Worm (Caenorhabditis elegans) whole organism, L4 larva: Measurements from ENCODE around the gene cpt-4.
A peak's percentile ranks its signal among the peaks of the same experiment; 100 is the strongest.
"Not testable (repeated sequence)": the region's sequence is repeated elsewhere in the genome, so short reads cannot be mapped to it uniquely, and the experiment has no call there.

Experiments
- D1046.2 ChIP-seq: fragments of 200-800 bp; sonication (Bioruptor generic); IDR thresholded peaks from 2 replicates; pipeline ENCODE4 v1.3.6; 2022; ENCODE audit warnings: missing genetic modification characterization, missing compliant biosample characterization
- R02D3.7 ChIP-seq: fragments of 150-350 bp; sonication (generic microtip); optimal IDR thresholded peaks from 3 replicates; lab custom pipeline; 2014; ENCODE audit warnings: missing biosample characterization, missing genetic modification characterization
- Y48G9A.11 ChIP-seq: fragments of 200-800 bp; sonication (Bioruptor generic); IDR thresholded peaks from 2 replicates; pipeline ENCODE4 v1.3.6; 2022; ENCODE audit warnings: missing genetic modification reagents, missing genetic modification characterization, missing compliant biosample characterization
- Y75B8A.6 ChIP-seq: fragments of 200-800 bp; sonication (Bioruptor generic); IDR thresholded peaks from 2 replicates; pipeline ENCODE4 v1.3.6; 2022; ENCODE audit warnings: missing genetic modification reagents, missing genetic modification characterization, missing compliant biosample characterization
- ZK337.2 ChIP-seq: fragments of 200-800 bp; sonication (Bioruptor generic); IDR thresholded peaks from 2 replicates; pipeline ENCODE4 v1.3.6; 2022; ENCODE audit warnings: missing genetic modification reagents, missing genetic modification characterization, missing compliant biosample characterization
- aha-1 ChIP-seq: fragments of 150-350 bp; peaks from one replicate; lab custom pipeline; 2014; ENCODE audit warnings: missing biosample characterization, missing genetic modification characterization
- arid-1 ChIP-seq: fragments of 200-800 bp; sonication (Bioruptor generic); conservative IDR thresholded peaks from 2 replicates; pipeline ENCODE4 v1.3.6; 2022; ENCODE audit warnings: missing genetic modification reagents, missing genetic modification characterization, missing compliant biosample characterization
- ceh-20 ChIP-seq: fragments of 200-800 bp; sonication (Bioruptor generic); IDR thresholded peaks from 2 replicates; pipeline ENCODE4 v1.3.6; 2022; ENCODE audit warnings: missing genetic modification reagents, missing genetic modification characterization, missing compliant biosample characterization
- ceh-28 ChIP-seq: fragments of 150-350 bp; optimal IDR thresholded peaks from 2 replicates; lab custom pipeline; 2014; ENCODE audit warnings: missing biosample characterization, missing genetic modification reagents, missing genetic modification characterization
- ceh-44 ChIP-seq: fragments of 200-800 bp; sonication (Bioruptor generic); IDR thresholded peaks from 2 replicates; pipeline ENCODE4 v1.3.6; 2022; ENCODE audit warnings: missing genetic modification reagents, missing genetic modification characterization, missing compliant biosample characterization
- cey-2 ChIP-seq: sonication (generic microtip); optimal IDR thresholded peaks from 3 replicates; lab custom pipeline; 2017; ENCODE audit warnings: missing genetic modification characterization, mild to moderate bottlenecking, missing compliant biosample characterization, antibody characterized with exemption, borderline replicate concordance; ENCODE audit not compliant: insufficient read depth
- ctbp-1 ChIP-seq: fragments of 200-800 bp; sonication (Bioruptor generic); IDR thresholded peaks from 2 replicates; pipeline ENCODE4 v1.3.6; 2022; ENCODE audit warnings: missing genetic modification reagents, missing genetic modification characterization, missing compliant biosample characterization
- dmd-6 ChIP-seq: fragments of 200-800 bp; sonication (Bioruptor generic); IDR thresholded peaks from 2 replicates; pipeline ENCODE4 v1.3.6; 2022; ENCODE audit warnings: missing genetic modification reagents, missing genetic modification characterization, missing compliant biosample characterization
- dmd-8 ChIP-seq: fragments of 200-800 bp; sonication (Bioruptor generic); IDR thresholded peaks from 2 replicates; pipeline ENCODE4 v1.3.6; 2022; ENCODE audit warnings: missing genetic modification characterization, missing compliant biosample characterization
- dmd-9 ChIP-seq: fragments of 200-800 bp; sonication (Bioruptor generic); IDR thresholded peaks from 2 replicates; pipeline ENCODE4 v1.3.6; 2022; ENCODE audit warnings: missing genetic modification reagents, missing genetic modification characterization, missing compliant biosample characterization
- egl-27 ChIP-seq: sonication (generic microtip); optimal IDR thresholded peaks from 3 replicates; lab custom pipeline; 2017; ENCODE audit warnings: missing biosample characterization, missing genetic modification reagents, missing genetic modification characterization
- hmg-1.1 ChIP-seq: fragments of 200-800 bp; sonication (Bioruptor generic); IDR thresholded peaks from 2 replicates; pipeline ENCODE4 v1.3.6; 2022; ENCODE audit warnings: missing genetic modification reagents, missing genetic modification characterization, missing compliant biosample characterization
- jun-1 ChIP-seq: fragments of 150-350 bp; optimal IDR thresholded peaks from 2 replicates; lab custom pipeline; 2014; ENCODE audit warnings: missing biosample characterization, missing genetic modification reagents, missing genetic modification characterization
- lim-7 ChIP-seq: fragments of 200-800 bp; sonication (Bioruptor generic); IDR thresholded peaks from 2 replicates; pipeline ENCODE4 v1.3.6; 2022; ENCODE audit warnings: missing genetic modification characterization, missing compliant biosample characterization
- lin-1 ChIP-seq: fragments of 200-800 bp; sonication (Bioruptor generic); IDR thresholded peaks from 2 replicates; pipeline ENCODE4 v1.3.6; 2022; ENCODE audit warnings: missing genetic modification reagents, missing genetic modification characterization, missing compliant biosample characterization
- lin-29 ChIP-seq: fragments of 200-800 bp; sonication (Bioruptor generic); IDR thresholded peaks from 2 replicates; pipeline ENCODE4 v1.3.6; 2022; ENCODE audit warnings: missing genetic modification reagents, missing genetic modification characterization, missing compliant biosample characterization
- lin-38 ChIP-seq: fragments of 200-800 bp; sonication (Bioruptor generic); IDR thresholded peaks from 2 replicates; pipeline ENCODE4 v1.3.6; 2022; ENCODE audit warnings: missing genetic modification reagents, missing genetic modification characterization, missing compliant biosample characterization
- lin-39 ChIP-seq: fragments of 150-350 bp; optimal IDR thresholded peaks from 2 replicates; lab custom pipeline; 2014; ENCODE audit warnings: missing biosample characterization, missing genetic modification reagents, missing genetic modification characterization
- madf-5 ChIP-seq, 2 experiments: fragments of 200-800 bp; sonication (Bioruptor generic); IDR thresholded peaks; 2 replicates each; pipeline ENCODE4 v1.3.6; 2022; ENCODE audit warnings: missing compliant biosample characterization in 2 of 2, missing genetic modification characterization in 2 of 2
- madf-9 ChIP-seq: fragments of 200-800 bp; sonication (Bioruptor generic); conservative IDR thresholded peaks from 2 replicates; pipeline ENCODE4 v1.3.6; 2022; ENCODE audit warnings: missing genetic modification reagents, missing genetic modification characterization, missing compliant biosample characterization
- mdt-29 ChIP-seq: fragments of 200-800 bp; sonication (Bioruptor generic); IDR thresholded peaks from 2 replicates; pipeline ENCODE4 v1.3.6; 2022; ENCODE audit warnings: missing genetic modification reagents, missing genetic modification characterization, missing compliant biosample characterization
- mep-1 ChIP-seq: fragments of 150-350 bp; sonication (generic microtip); optimal IDR thresholded peaks from 3 replicates; lab custom pipeline; 2014; ENCODE audit warnings: missing biosample characterization, missing genetic modification characterization
- mxl-2 ChIP-seq: fragments of 200-800 bp; sonication (Bioruptor generic); conservative IDR thresholded peaks from 2 replicates; pipeline ENCODE4 v1.3.6; 2022; ENCODE audit warnings: missing genetic modification reagents, missing genetic modification characterization, missing compliant biosample characterization
- nhr-111 ChIP-seq: fragments of 200-800 bp; sonication (Bioruptor generic); optimal IDR thresholded peaks from 2 replicates; lab custom pipeline; 2018; ENCODE audit warnings: mild to moderate bottlenecking, missing genetic modification characterization, missing compliant biosample characterization
- nhr-42 ChIP-seq: fragments of 200-800 bp; sonication (Bioruptor generic); IDR thresholded peaks from 2 replicates; pipeline ENCODE4 v1.3.6; 2022; ENCODE audit warnings: missing genetic modification characterization, missing compliant biosample characterization
- pha-4 ChIP-seq, 2 experiments: fragments of 150-350 bp in 1 of 2; fragments of 200-800 bp in 1 of 2; sonication (Bioruptor generic) in 1 of 2; IDR thresholded peaks in 1 of 2; optimal IDR thresholded peaks in 1 of 2; 2 replicates each; pipeline versions ENCODE4 v1.3.6 to Lab custom; 2014 to 2022; ENCODE audit warnings: missing genetic modification characterization in 2 of 2, missing genetic modification reagents in 2 of 2, missing biosample characterization in 1 of 2, missing compliant biosample characterization in 1 of 2
- php-3 ChIP-seq: fragments of 200-800 bp; sonication (Bioruptor generic); IDR thresholded peaks from 2 replicates; pipeline ENCODE4 v1.3.6; 2022; ENCODE audit warnings: missing genetic modification reagents, missing genetic modification characterization, missing compliant biosample characterization
- rbr-2 ChIP-seq: sonication (generic microtip); optimal IDR thresholded peaks from 2 replicates; lab custom pipeline; 2016; ENCODE audit warnings: missing genotype, missing genetic modification characterization, missing compliant biosample characterization
- saeg-2 ChIP-seq: fragments of 200-800 bp; sonication (Bioruptor generic); IDR thresholded peaks from 2 replicates; pipeline ENCODE4 v1.3.6; 2022; ENCODE audit warnings: missing genetic modification reagents, missing genetic modification characterization, missing compliant biosample characterization
- set-16 ChIP-seq: fragments of 200-800 bp; sonication (Bioruptor generic); IDR thresholded peaks from 2 replicates; pipeline ENCODE4 v1.3.6; 2022; ENCODE audit warnings: missing genetic modification reagents, missing genetic modification characterization, missing compliant biosample characterization
- snpc-1.2 ChIP-seq: fragments of 200-800 bp; sonication (Bioruptor generic); IDR thresholded peaks from 2 replicates; pipeline ENCODE4 v1.3.6; 2022; ENCODE audit warnings: missing genetic modification reagents, missing genetic modification characterization, missing compliant biosample characterization
- tra-1 ChIP-seq: fragments of 200-800 bp; sonication (Bioruptor generic); IDR thresholded peaks from 2 replicates; pipeline ENCODE4 v1.3.6; 2022; ENCODE audit warnings: missing genetic modification reagents, missing genetic modification characterization, missing compliant biosample characterization
- unc-62 ChIP-seq, 3 experiments: fragments of 150-350 bp in 1 of 3; sonication (generic microtip); optimal IDR thresholded peaks in 2 of 3; peaks in 1 of 3; 1 replicate in 1 of 3; 2 replicates in 2 of 3; lab custom pipeline; 2014 to 2017; ENCODE audit warnings: missing biosample characterization in 3 of 3, missing genetic modification characterization in 3 of 3, missing genetic modification reagents in 3 of 3, missing genotype in 1 of 3
- vab-7 ChIP-seq: fragments of 200-800 bp; sonication (Bioruptor generic); IDR thresholded peaks from 2 replicates; pipeline ENCODE4 v1.3.6; 2022; ENCODE audit warnings: missing genetic modification reagents, missing genetic modification characterization, missing compliant biosample characterization
- zfp-3 ChIP-seq: fragments of 200-800 bp; sonication (Bioruptor generic); conservative IDR thresholded peaks from 2 replicates; pipeline ENCODE4 v1.3.6; 2022; ENCODE audit warnings: missing genetic modification reagents, missing genetic modification characterization, missing compliant biosample characterization

cpt-4 gene

DNA sequence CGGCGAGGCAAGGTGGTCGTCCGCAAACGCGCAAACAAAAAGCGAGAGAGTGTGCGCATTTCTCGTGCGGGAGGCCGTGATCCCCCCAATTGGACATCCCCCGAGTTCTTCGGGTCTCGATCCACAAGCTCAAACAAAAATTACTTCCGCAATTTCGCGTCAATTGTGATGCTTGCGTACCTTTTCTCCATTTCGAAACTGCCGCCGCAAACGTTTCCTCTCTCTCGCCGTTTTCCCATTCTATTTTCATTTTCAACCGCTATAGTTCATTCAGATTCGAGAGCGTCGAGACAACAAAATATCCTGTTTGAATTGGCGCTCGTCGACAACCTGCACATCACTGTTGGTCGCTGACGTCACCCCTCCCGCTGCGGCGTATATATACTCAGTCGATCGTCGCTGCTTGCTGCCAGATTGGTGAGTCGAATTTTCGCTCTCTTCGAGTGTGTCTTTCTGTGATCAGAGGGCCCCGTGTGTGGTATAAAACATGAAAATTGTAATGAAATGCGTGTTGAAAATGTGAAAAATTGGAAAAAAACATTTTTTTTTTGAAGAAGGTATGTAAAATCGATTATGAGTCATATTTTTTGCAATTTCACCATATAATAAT, 21.9 kb upstream of the cpt-4 start, which contains the start of the genes pqn-51 and K11D12.14 (continued):
- peak; percentile 87 for TF ChIP-seq mep-1 (tag; lab: Kevin White, UChicago)
- TF ChIP-seq php-3 (GFP tag; lab: Robert Waterston, UW) = peak; percentile 71; the same call in 1 of the 2 replicates
- peak; percentile 88 for TF ChIP-seq jun-1 (tag; lab: Kevin White, UChicago)
- TF ChIP-seq lin-39 (tag; lab: Kevin White, UChicago) = no peak
- TF ChIP-seq madf-5 (GFP tag; IDR thresholded peaks at IDR 0.05; lab: Robert Waterston, UW) = 0 out of 4 replicates have a peak, but pooled peaks of 1 of the 2 experiments have one; percentile 5
- TF ChIP-seq R02D3.7 (tag; lab: Kevin White, UChicago) = no peak
- peak; percentile 87 for TF ChIP-seq aha-1
- peak; percentile 87 for TF ChIP-seq lin-29 (GFP tag; lab: Robert Waterston, UW)
- TF ChIP-seq nhr-111 (GFP tag; lab: Kevin White, UChicago) = no peak
- TF ChIP-seq unc-62 (GFP tag; optimal IDR thresholded peaks at IDR 0.05 in 1 of 2; lab: Kevin White, UChicago) = peak in 1 of 2 experiments; percentile 100
- no peak for TF ChIP-seq unc-62 (tag; optimal IDR thresholded peaks at IDR 0.05; lab: Kevin White, UChicago)
- 0 out of 2 replicates have a peak, but pooled peaks have one; percentile 10 for TF ChIP-seq lim-7
- TF ChIP-seq mxl-2 (GFP tag; lab: Robert Waterston, UW) = peak; percentile 33; the same call in 1 of the 2 replicates
- no peak for TF ChIP-seq ceh-28 (tag; lab: Kevin White, UChicago)
- TF ChIP-seq cey-2 (tag; lab: Kevin White, UChicago) = no peak
- TF ChIP-seq snpc-1.2 = peak; percentile 70
- TF ChIP-seq egl-27 (tag; lab: Kevin White, UChicago) = no peak

DNA sequence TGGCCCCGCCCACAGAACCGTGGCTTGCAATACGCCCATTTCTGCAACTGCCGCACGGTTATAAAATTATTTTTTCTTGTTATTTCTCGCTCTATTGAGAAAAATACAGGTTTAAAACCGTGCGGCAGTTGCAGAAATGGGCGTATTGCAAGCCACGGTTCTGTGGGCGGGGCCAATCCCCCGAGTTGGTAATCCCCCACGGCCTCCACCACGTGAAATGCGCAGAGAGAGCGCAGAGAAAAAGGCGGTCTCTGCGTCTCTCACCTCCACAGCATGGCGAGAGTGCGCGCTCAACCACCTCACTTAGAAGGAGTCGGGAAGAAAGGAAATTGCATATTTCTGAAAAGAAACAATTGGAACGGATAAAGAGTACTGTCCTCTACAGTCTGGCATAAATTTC, 19.7 kb upstream of the cpt-4 start:
- TF ChIP-seq vab-7 (GFP tag; lab: Robert Waterston, UW) (peak; percentile 81; the same call in 1 of the 2 replicates), dmd-6 (peak; percentile 89), saeg-2 (GFP tag; lab: Robert Waterston, UW) (peak; percentile 79), mdt-29 (GFP tag; lab: Robert Waterston, UW) (peak; percentile 75), madf-9 (GFP tag; lab: Robert Waterston, UW) (peak; percentile 77), lin-38 (GFP tag; lab: Robert Waterston, UW) (peak; percentile 90), snpc-1.2 (0 out of 2 replicates have a peak, but pooled peaks have one; percentile 30), ZK337.2 (GFP tag; lab: Robert Waterston, UW) (peak; percentile 46; the same call in 1 of the 2 replicates), ceh-20 (GFP tag; lab: Robert Waterston, UW) (peak; percentile 91), arid-1 (GFP tag; lab: Robert Waterston, UW) (peak; percentile 79; the same call in 1 of the 2 replicates), ctbp-1 (peak; percentile 95), dmd-8 (GFP tag; lab: Robert Waterston, UW) (0 out of 2 replicates have a peak, but pooled peaks have one; percentile 59), rbr-2 (tag; lab: Kevin White, UChicago) (peak; percentile 25), zfp-3 (GFP tag; lab: Robert Waterston, UW) (peak; percentile 82), dmd-9 (GFP tag; lab: Robert Waterston, UW) (0 out of 2 replicates have a peak, but pooled peaks have one; percentile 64), php-3 (GFP tag; lab: Robert Waterston, UW) (peak; percentile 82), set-16 (peak; percentile 94), tra-1 (GFP tag; lab: Robert Waterston, UW) (peak; percentile 92), lin-29 (GFP tag; lab: Robert Waterston, UW) (peak; percentile 81), Y75B8A.6 (GFP tag; lab: Robert Waterston, UW) (0 out of 2 replicates have a peak, but pooled peaks have one; percentile 33), Y48G9A.11 (GFP tag; lab: Robert Waterston, UW) (peak; percentile 57; the same call in 1 of the 2 replicates), nhr-42 (GFP tag; lab: Robert Waterston, UW) (peak; percentile 93), pha-4 (GFP tag; IDR thresholded peaks at IDR 0.05; lab: Robert Waterston, UW) (peak; percentile 80), ceh-44 (GFP tag; lab: Robert Waterston, UW) (peak; percentile 86), lin-1 (GFP tag; lab: Robert Waterston, UW) (peak; percentile 60; the same call in 1 of the 2 replicates), D1046.2 (GFP tag; lab: Robert Waterston, UW) (peak; percentile 73; the same call in 1 of the 2 replicates), hmg-1.1 (GFP tag; lab: Robert Waterston, UW) (peak; percentile 97)
- not testable (repeated sequence) for TF ChIP-seq pha-4 (tag; optimal IDR thresholded peaks at IDR 0.05; lab: Kevin White, UChicago)
- TF ChIP-seq, all 104 proteins: peak for 27; not testable (repeated sequence) for 77
